Worm (Caenorhabditis elegans): ENCODE results near the gene C04C3.14.
"Not testable (repeated sequence)": the region's sequence is repeated elsewhere in the genome, so short reads cannot be mapped to it uniquely, and the experiment has no call there.

C04C3.14 gene

DNA sequence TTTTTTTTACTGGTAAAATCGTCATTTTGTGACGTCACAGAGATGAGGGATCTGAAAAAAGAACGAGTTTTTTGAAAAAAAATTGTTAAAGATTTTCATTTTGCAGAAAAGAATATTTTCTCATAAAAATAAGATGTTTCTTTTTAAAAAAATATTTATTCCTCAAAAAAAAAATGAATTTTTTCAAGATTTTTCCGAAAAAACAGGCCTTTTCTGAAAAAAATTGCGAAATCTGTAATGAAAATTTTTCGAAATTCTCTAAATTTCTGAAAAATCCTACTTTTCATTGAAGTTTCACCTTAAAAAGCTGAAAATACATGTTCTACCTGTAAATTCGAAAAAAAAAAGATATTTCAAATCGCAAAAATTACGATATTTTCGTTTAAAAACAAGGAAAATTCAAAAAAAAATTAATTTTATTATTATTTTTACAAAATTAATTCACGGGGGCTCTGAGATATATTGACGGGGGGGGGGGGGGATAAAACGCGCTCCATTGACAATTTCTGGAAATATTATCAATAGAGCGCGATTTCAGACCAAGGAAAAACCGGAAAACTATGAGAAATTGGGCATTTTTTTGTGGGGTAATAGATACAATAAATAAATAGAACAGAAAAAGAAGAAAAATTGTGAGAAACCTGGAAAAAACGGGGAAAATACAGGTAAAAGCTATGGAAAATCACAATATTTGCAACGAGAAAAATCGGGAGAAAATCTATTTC, 17.4 kb upstream of the C04C3.14 start, which contains the start of gene otub-4:
otub-4 (minus strand) TSS at position 51 of the 725 bp plus-strand sequence.
- TF ChIP-seq cog-1 (tag; optimal IDR thresholded peaks at IDR 0.05) = no peak
- no peak for TF ChIP-seq ztf-29 (GFP tag; IDR thresholded peaks at IDR 0.05)
- TF ChIP-seq T22C8.4 (GFP tag; IDR thresholded peaks at IDR 0.05) = no peak
- no peak for TF ChIP-seq flt-1 (GFP tag; IDR thresholded peaks at IDR 0.05)
- no peak for TF ChIP-seq ztf-23 (GFP tag; IDR thresholded peaks at IDR 0.05)
- TF ChIP-seq klf-2 (GFP tag; conservative IDR thresholded peaks at IDR 0.05) = no peak
- TF ChIP-seq tab-1 (GFP tag; IDR thresholded peaks at IDR 0.05) = no peak
- no peak for TF ChIP-seq ref-1 (GFP tag; conservative IDR thresholded peaks at IDR 0.05)
- no peak for TF ChIP-seq med-1 (GFP tag; optimal IDR thresholded peaks at IDR 0.05; ENCODE audit: insufficient read depth)

DNA sequence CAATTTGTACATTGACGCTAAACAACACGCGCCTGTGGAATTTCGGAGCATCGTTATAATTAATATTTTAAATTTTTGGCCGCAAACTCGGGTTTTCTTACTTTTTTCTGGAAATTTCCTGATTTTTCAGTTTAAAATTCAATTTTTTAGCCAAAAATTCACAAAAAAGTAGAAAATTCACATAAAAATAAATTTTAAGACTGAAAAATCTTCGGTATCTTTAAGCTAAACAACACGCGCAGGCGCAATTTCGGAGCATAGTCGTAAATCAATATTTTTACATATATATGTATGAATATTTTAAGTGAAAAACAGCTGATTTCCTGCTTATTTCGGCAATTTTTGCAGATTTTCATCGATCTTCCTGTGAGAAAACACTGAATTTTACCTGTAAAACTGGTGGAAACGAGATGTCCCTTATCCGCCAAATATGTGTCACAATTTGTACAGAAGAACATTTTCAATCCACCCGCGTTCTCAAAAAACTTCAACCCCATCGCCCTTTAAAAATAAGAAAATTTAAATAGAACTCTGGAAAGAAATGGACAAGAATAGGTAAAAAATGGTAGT, 13.3 kb upstream of the C04C3.14 start, which contains the start of gene B0546.3:
B0546.3 (minus strand) TSS at position 504 of the 570 bp plus-strand sequence.
- TF ChIP-seq tab-1 (GFP tag; IDR thresholded peaks at IDR 0.05) (no peak), med-1 (GFP tag; optimal IDR thresholded peaks at IDR 0.05; ENCODE audit: insufficient read depth) (no peak), ztf-23 (GFP tag; IDR thresholded peaks at IDR 0.05) (no peak), ztf-29 (GFP tag; IDR thresholded peaks at IDR 0.05) (no peak), T22C8.4 (GFP tag; IDR thresholded peaks at IDR 0.05) (no peak), flt-1 (GFP tag; IDR thresholded peaks at IDR 0.05) (no peak), klf-2 (GFP tag; conservative IDR thresholded peaks at IDR 0.05) (no peak), ref-1 (GFP tag; conservative IDR thresholded peaks at IDR 0.05) (no peak), cog-1 (tag; optimal IDR thresholded peaks at IDR 0.05) (no peak)

DNA sequence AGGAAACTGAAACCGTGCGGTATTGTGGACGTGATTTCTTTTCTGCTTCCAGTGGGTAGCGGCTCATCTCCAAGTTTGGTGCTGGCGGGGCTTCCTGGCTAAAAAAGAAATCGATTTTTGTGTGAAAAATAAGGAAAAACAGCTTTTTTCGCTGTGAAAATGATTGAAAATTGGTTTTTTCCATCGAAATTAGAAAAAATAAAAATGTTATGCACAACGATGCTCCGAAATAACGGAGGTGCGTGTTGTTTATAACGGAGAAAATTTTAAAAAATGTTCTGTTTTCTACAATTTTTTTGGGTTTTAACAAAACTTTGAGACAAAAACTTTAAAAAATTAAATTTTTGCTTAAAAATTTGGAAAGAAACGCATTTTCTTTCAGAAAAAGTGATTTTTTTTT, 12.5 kb upstream of the C04C3.14 start:
- TF ChIP-seq tab-1 (GFP tag; IDR thresholded peaks at IDR 0.05) (no peak), T22C8.4 (GFP tag; IDR thresholded peaks at IDR 0.05) (no peak), ztf-23 (GFP tag; IDR thresholded peaks at IDR 0.05) (no peak), ref-1 (GFP tag; conservative IDR thresholded peaks at IDR 0.05) (no peak), med-1 (GFP tag; optimal IDR thresholded peaks at IDR 0.05; ENCODE audit: insufficient read depth) (no peak), flt-1 (GFP tag; IDR thresholded peaks at IDR 0.05) (no peak), klf-2 (GFP tag; conservative IDR thresholded peaks at IDR 0.05) (no peak), ztf-29 (GFP tag; IDR thresholded peaks at IDR 0.05) (no peak), cog-1 (tag; optimal IDR thresholded peaks at IDR 0.05) (no peak)

DNA sequence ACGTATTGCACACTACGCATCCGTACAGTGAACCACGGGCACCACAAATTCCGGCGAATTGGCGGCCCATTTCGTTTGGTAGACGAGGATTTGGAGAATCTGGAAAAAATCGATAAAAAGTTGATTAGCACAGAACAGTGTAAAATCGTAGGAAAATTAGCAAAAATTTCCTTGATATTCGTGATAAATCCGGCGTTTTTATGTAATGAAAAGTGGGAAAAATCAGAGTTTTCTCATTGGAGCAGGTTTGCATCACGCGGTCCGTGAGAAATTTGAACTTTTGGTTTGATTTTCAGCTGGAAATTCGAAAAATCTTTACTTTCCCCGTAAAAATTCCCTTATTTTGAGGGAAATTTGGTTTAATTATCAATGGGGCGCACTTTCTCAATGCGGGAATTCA, 11.6 kb upstream of the C04C3.14 start, which contains the start of gene B0546.4:
B0546.4 (minus strand) TSS at position 101 of the 400 bp plus-strand sequence.
- TF ChIP-seq ref-1 (GFP tag; conservative IDR thresholded peaks at IDR 0.05) = no peak
- TF ChIP-seq cog-1 (tag; optimal IDR thresholded peaks at IDR 0.05) = no peak
- TF ChIP-seq med-1 (GFP tag; optimal IDR thresholded peaks at IDR 0.05; ENCODE audit: insufficient read depth) = no peak
- TF ChIP-seq ztf-29 (GFP tag; IDR thresholded peaks at IDR 0.05) = no peak
- TF ChIP-seq klf-2 (GFP tag; conservative IDR thresholded peaks at IDR 0.05) = no peak
- no peak for TF ChIP-seq flt-1 (GFP tag; IDR thresholded peaks at IDR 0.05)
- TF ChIP-seq ztf-23 (GFP tag; IDR thresholded peaks at IDR 0.05) = no peak
- no peak for TF ChIP-seq T22C8.4 (GFP tag; IDR thresholded peaks at IDR 0.05)
- TF ChIP-seq tab-1 (GFP tag; IDR thresholded peaks at IDR 0.05) = no peak

DNA sequence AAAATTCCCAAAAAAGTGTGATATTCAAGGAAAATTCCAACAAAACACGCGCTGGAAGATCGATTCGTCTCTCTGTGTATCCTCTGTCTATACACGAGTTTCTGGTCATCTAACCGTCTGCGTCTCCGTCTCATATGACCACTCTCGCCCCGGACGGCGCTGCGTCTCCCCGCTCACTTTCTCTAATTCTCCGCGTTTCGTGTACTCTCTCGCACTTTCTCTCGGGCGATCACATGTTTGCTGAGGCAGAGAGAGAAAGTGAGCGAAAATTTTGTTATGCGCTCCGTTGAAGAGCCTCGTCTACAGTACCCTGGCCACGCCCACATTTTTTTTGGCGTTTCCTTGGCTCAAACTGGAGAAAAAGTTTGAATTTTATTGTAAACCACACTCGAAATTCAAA, 11.1 kb upstream of the C04C3.14 start:
- TF ChIP-seq cog-1 (tag; optimal IDR thresholded peaks at IDR 0.05) (peak; percentile 62), ref-1 (GFP tag; conservative IDR thresholded peaks at IDR 0.05) (no peak)

DNA sequence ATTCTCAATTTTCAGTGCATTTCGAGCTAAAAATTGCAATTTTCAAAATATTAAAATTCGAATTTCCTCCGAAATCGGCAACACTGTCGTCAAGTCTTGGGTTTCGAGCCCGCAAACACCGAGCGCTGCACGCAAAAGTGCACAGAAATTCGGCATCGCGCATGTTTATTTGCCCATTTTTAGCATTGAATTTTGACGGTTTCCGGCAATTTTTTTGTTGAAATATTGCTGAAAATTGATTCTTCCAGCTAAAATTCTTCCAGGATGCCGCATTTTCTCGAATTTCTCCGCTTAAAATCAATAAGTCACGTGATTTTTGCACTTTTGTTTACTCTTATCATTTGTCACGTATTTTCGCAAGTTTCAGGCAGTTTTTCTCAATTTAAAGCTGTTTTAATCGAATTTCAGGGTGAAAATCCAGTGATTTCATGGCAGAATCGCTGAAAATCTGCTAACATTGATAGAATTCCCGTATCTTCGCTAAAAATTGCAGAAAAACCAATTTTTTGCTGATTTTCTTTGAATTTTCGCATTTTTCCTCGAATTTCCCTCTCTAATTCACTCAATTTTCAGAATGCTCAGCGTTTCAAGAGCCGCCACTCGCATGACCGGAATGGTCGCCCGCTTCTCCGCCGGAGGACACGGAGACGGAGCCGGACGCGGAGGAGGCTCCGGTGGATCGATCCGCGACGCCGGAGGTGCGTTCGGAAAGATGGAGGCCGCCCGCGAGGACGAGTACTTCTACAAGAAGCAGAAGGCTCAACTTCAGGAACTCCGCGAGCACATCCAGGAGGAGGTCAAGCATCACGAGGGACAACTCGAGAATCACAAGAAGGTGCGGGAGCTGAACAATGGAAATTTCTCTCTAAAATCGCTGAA, 10.1 kb upstream of the C04C3.14 start, which contains the start of gene mai-2:
mai-2 (plus strand) TSS at position 574 of the 879 bp plus-strand sequence.
- TF ChIP-seq T22C8.4 (GFP tag; IDR thresholded peaks at IDR 0.05) (no peak), ztf-29 (GFP tag; IDR thresholded peaks at IDR 0.05) (no peak), ztf-23 (GFP tag; IDR thresholded peaks at IDR 0.05) (no peak)

DNA sequence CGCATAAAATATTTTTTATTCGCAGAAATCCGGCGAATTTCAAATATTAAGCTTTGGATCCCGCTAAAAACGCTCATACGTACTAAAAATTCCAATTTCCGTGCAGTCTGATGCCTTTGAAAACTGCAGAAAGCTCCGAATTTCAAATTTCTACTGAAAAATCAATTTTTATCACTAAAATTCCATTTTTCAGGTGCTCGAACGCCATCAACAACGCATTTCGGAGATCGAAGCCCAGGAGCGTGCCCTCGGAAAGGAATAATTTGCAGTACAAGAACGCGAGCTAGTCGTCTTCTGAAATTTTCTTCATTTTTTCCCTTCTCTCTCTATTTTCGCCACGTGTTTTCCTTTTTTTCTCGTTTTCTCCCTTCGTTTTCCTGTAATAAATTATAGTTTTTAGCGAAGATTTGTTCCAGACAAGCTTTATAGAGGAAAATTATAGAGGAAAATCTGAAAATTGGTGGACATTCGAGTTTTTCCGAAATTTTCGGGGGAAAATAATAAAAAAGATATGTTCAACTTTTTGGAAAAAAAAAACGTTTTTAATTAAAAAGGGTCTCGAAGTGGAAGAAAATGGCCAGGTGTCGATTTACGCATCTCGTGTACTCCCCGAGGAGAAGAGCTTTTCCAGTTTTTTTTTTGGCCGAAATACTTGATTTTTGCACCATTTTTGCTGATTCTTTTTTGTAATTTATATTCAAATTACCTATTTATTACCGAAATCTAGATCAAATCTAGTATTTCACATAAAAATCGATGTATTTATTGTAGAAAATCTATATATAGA, 9.0 kb upstream of the C04C3.14 start:
- TF ChIP-seq T22C8.4 (GFP tag; IDR thresholded peaks at IDR 0.05) = no peak
- no peak for TF ChIP-seq ztf-23 (GFP tag; IDR thresholded peaks at IDR 0.05)
- no peak for TF ChIP-seq klf-2 (GFP tag; conservative IDR thresholded peaks at IDR 0.05)
- no peak for TF ChIP-seq flt-1 (GFP tag; IDR thresholded peaks at IDR 0.05)
- no peak for TF ChIP-seq med-1 (GFP tag; optimal IDR thresholded peaks at IDR 0.05; ENCODE audit: insufficient read depth)
- TF ChIP-seq tab-1 (GFP tag; IDR thresholded peaks at IDR 0.05) = no peak
- TF ChIP-seq cog-1 (tag; optimal IDR thresholded peaks at IDR 0.05) = no peak
- TF ChIP-seq ref-1 (GFP tag; conservative IDR thresholded peaks at IDR 0.05) = no peak
- no peak for TF ChIP-seq ztf-29 (GFP tag; IDR thresholded peaks at IDR 0.05)

DNA sequence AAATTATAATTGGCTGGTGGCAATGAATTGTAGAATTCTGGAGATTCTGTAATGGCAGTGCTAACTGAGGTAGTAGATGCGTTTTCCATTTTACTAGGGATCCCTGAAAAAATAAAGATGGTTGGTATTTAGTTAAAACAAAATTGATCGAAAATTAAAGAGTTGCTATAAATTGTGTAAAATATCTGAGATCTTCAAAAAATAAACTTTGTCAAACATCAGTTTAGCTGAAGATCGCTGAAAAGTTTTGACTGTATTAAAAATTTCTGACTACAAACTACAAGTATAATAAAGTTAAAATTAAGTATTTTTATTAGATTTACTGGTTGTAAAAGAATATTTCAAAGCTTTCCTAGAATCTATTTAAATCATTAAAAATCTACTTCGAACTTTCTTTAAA, 5.7 kb upstream of the C04C3.14 start, which contains the start of gene B0546.5:
B0546.5 (minus strand) TSS at position 101 of the 400 bp plus-strand sequence.
- TF ChIP-seq ref-1 (GFP tag; conservative IDR thresholded peaks at IDR 0.05); tab-1 (GFP tag; IDR thresholded peaks at IDR 0.05); T22C8.4 (GFP tag; IDR thresholded peaks at IDR 0.05): not testable (repeated sequence)

DNA sequence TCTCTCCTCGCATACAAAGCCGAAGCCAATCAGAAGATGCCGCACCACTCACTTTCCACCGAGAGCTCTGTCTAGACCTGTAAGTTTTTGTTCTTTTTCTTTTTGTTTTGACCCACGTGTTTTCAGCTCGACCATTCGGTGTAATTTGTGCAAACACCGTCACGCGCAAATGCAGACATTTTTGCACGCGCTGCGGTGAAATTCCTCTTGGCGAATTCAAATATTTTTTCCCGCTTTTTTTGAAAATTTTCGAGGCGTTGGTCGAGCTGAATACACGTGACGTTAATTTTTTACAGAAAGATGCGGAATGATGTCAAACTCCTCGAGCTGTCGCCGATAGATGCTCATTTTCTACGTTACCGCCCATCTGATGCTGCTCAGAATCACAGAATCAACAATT, 1.6 kb upstream of the C04C3.14 start, which contains the start of gene C04C3.4:
C04C3.4 (plus strand) TSS at position 301 of the 400 bp plus-strand sequence.
- not testable (repeated sequence) for TF ChIP-seq med-1 (GFP tag; optimal IDR thresholded peaks at IDR 0.05; ENCODE audit: insufficient read depth); tab-1 (GFP tag; IDR thresholded peaks at IDR 0.05); ztf-29 (GFP tag; IDR thresholded peaks at IDR 0.05)

All from whole organism, midembryonic.